Worm (Caenorhabditis elegans) whole organism, L4 larva: ENCODE data around the gene epn-1.
A peak's percentile ranks its signal among the peaks of the same experiment; 100 is the strongest.

ENCODE experiments used
- F26F4.8 ChIP-seq: fragments of 200-800 bp; sonication (Bioruptor generic); conservative IDR thresholded peaks from 2 replicates; pipeline ENCODE4 v1.3.6; 2022; ENCODE audit warnings: missing genetic modification characterization, missing compliant biosample characterization
- F37D6.2 ChIP-seq: sonication (generic microtip); optimal IDR thresholded peaks from 2 replicates; lab custom pipeline; 2016; ENCODE audit warnings: mild to moderate bottlenecking, missing genetic modification characterization, missing compliant biosample characterization
- aha-1 ChIP-seq: fragments of 150-350 bp; peaks from one replicate; lab custom pipeline; 2014; ENCODE audit warnings: missing biosample characterization, missing genetic modification characterization
- ama-1 ChIP-seq: fragments of 150-350 bp; optimal IDR thresholded peaks from 2 replicates; lab custom pipeline; 2014; ENCODE audit warnings: inconsistent platforms, mixed read lengths
- arid-1 ChIP-seq: fragments of 200-800 bp; sonication (Bioruptor generic); conservative IDR thresholded peaks from 2 replicates; pipeline ENCODE4 v1.3.6; 2022; ENCODE audit warnings: missing genetic modification reagents, missing genetic modification characterization, missing compliant biosample characterization
- ceh-20 ChIP-seq: fragments of 200-800 bp; sonication (Bioruptor generic); IDR thresholded peaks from 2 replicates; pipeline ENCODE4 v1.3.6; 2022; ENCODE audit warnings: missing genetic modification reagents, missing genetic modification characterization, missing compliant biosample characterization
- ceh-32 ChIP-seq: sonication (generic microtip); optimal IDR thresholded peaks from 2 replicates; lab custom pipeline; 2016; ENCODE audit warnings: mild to moderate bottlenecking, missing genetic modification characterization, missing compliant biosample characterization; ENCODE audit not compliant: poor library complexity
- ctbp-1 ChIP-seq: fragments of 200-800 bp; sonication (Bioruptor generic); IDR thresholded peaks from 2 replicates; pipeline ENCODE4 v1.3.6; 2022; ENCODE audit warnings: missing genetic modification reagents, missing genetic modification characterization, missing compliant biosample characterization
- daf-16 ChIP-seq, 3 experiments: sonication (generic microtip); optimal IDR thresholded peaks; 2 replicates each; lab custom pipeline; 2016 to 2017; ENCODE audit warnings: missing genetic modification characterization in 3 of 3, missing genetic modification reagents in 3 of 3, mild to moderate bottlenecking in 2 of 3, missing compliant biosample characterization in 2 of 3, missing biosample characterization in 1 of 3, moderate library complexity in 1 of 3
- dmd-6 ChIP-seq: fragments of 200-800 bp; sonication (Bioruptor generic); IDR thresholded peaks from 2 replicates; pipeline ENCODE4 v1.3.6; 2022; ENCODE audit warnings: missing genetic modification reagents, missing genetic modification characterization, missing compliant biosample characterization
- dpl-1 ChIP-seq: fragments of 150-350 bp; optimal IDR thresholded peaks from 2 replicates; lab custom pipeline; 2014; ENCODE audit warnings: missing biosample characterization, missing genetic modification reagents, missing genetic modification characterization
- dve-1 ChIP-seq: sonication (generic microtip); optimal IDR thresholded peaks from 2 replicates; lab custom pipeline; 2017; ENCODE audit warnings: antibody characterized with exemption, mild to moderate bottlenecking, missing genetic modification characterization, missing compliant biosample characterization; ENCODE audit not compliant: insufficient read depth
- egl-27 ChIP-seq: sonication (generic microtip); optimal IDR thresholded peaks from 3 replicates; lab custom pipeline; 2017; ENCODE audit warnings: missing biosample characterization, missing genetic modification reagents, missing genetic modification characterization
- hif-1 ChIP-seq, 2 experiments: sonication (generic microtip); optimal IDR thresholded peaks; 2 replicates each; lab custom pipeline; 2016 to 2017; ENCODE audit warnings: missing compliant biosample characterization in 2 of 2, missing genetic modification characterization in 2 of 2, missing genetic modification reagents in 2 of 2, missing genotype in 2 of 2, mild to moderate bottlenecking in 1 of 2
- hlh-11 ChIP-seq: fragments of 200-800 bp; sonication (Bioruptor generic); optimal IDR thresholded peaks from 2 replicates; lab custom pipeline; 2018; ENCODE audit warnings: mild to moderate bottlenecking, missing genetic modification characterization, missing compliant biosample characterization
- hlh-30 ChIP-seq: sonication (generic microtip); optimal IDR thresholded peaks from 2 replicates; lab custom pipeline; 2017; ENCODE audit warnings: antibody characterized with exemption, mild to moderate bottlenecking, missing genetic modification characterization, missing compliant biosample characterization; ENCODE audit not compliant: insufficient read depth
- hmg-1.1 ChIP-seq: fragments of 200-800 bp; sonication (Bioruptor generic); IDR thresholded peaks from 2 replicates; pipeline ENCODE4 v1.3.6; 2022; ENCODE audit warnings: missing genetic modification reagents, missing genetic modification characterization, missing compliant biosample characterization
- lin-1 ChIP-seq: fragments of 200-800 bp; sonication (Bioruptor generic); IDR thresholded peaks from 2 replicates; pipeline ENCODE4 v1.3.6; 2022; ENCODE audit warnings: missing genetic modification reagents, missing genetic modification characterization, missing compliant biosample characterization
- lin-13 ChIP-seq: fragments of 150-350 bp; optimal IDR thresholded peaks from 2 replicates; lab custom pipeline; 2014; ENCODE audit warnings: missing biosample characterization, missing genetic modification reagents, missing genetic modification characterization
- lin-15B ChIP-seq: fragments of 150-350 bp; sonication (generic microtip); optimal IDR thresholded peaks from 3 replicates; lab custom pipeline; 2014; ENCODE audit warnings: missing biosample characterization, missing genetic modification characterization
- lin-39 ChIP-seq: fragments of 150-350 bp; optimal IDR thresholded peaks from 2 replicates; lab custom pipeline; 2014; ENCODE audit warnings: missing biosample characterization, missing genetic modification reagents, missing genetic modification characterization
- lsy-2 ChIP-seq, 2 experiments: fragments of 150-350 bp in 1 of 2; sonication (generic microtip) in 1 of 2; optimal IDR thresholded peaks; 2 replicates each; lab custom pipeline; 2014 to 2017; ENCODE audit warnings: missing biosample characterization in 2 of 2, missing genetic modification characterization in 2 of 2
- madf-9 ChIP-seq: fragments of 200-800 bp; sonication (Bioruptor generic); conservative IDR thresholded peaks from 2 replicates; pipeline ENCODE4 v1.3.6; 2022; ENCODE audit warnings: missing genetic modification reagents, missing genetic modification characterization, missing compliant biosample characterization
- mdl-1 ChIP-seq, 2 experiments: fragments of 150-350 bp in 1 of 2; sonication (generic microtip) in 1 of 2; optimal IDR thresholded peaks; 2 replicates each; lab custom pipeline; 2014 to 2017; ENCODE audit warnings: missing biosample characterization in 2 of 2, missing genetic modification characterization in 2 of 2
- mdt-29 ChIP-seq: fragments of 200-800 bp; sonication (Bioruptor generic); IDR thresholded peaks from 2 replicates; pipeline ENCODE4 v1.3.6; 2022; ENCODE audit warnings: missing genetic modification reagents, missing genetic modification characterization, missing compliant biosample characterization
- mep-1 ChIP-seq: fragments of 150-350 bp; sonication (generic microtip); optimal IDR thresholded peaks from 3 replicates; lab custom pipeline; 2014; ENCODE audit warnings: missing biosample characterization, missing genetic modification characterization
- mxl-3 ChIP-seq: fragments of 200-800 bp; sonication (Bioruptor generic); optimal IDR thresholded peaks from 2 replicates; lab custom pipeline; 2018; ENCODE audit warnings: mild to moderate bottlenecking, missing genetic modification characterization, missing compliant biosample characterization
- nhr-11 ChIP-seq: fragments of 150-350 bp; optimal IDR thresholded peaks from 2 replicates; lab custom pipeline; 2014; ENCODE audit warnings: missing biosample characterization, missing genetic modification characterization
- nhr-25 ChIP-seq: sonication (generic microtip); optimal IDR thresholded peaks from 2 replicates; lab custom pipeline; 2017; ENCODE audit warnings: missing genetic modification characterization, mild to moderate bottlenecking, missing compliant biosample characterization, antibody characterized with exemption, moderate library complexity, borderline replicate concordance; ENCODE audit not compliant: insufficient read depth
- nhr-28 ChIP-seq: fragments of 150-350 bp; optimal IDR thresholded peaks from 2 replicates; lab custom pipeline; 2014; ENCODE audit warnings: missing biosample characterization, missing genetic modification characterization
- nhr-42 ChIP-seq: fragments of 200-800 bp; sonication (Bioruptor generic); IDR thresholded peaks from 2 replicates; pipeline ENCODE4 v1.3.6; 2022; ENCODE audit warnings: missing genetic modification characterization, missing compliant biosample characterization
- nhr-48 ChIP-seq: sonication (generic microtip); optimal IDR thresholded peaks from 2 replicates; lab custom pipeline; 2016; ENCODE audit warnings: mild to moderate bottlenecking, missing genetic modification characterization, missing compliant biosample characterization
- nhr-6 ChIP-seq: fragments of 150-350 bp; optimal IDR thresholded peaks from 2 replicates; lab custom pipeline; 2014; ENCODE audit warnings: missing biosample characterization, missing genetic modification characterization
- nhr-77 ChIP-seq: fragments of 150-350 bp; optimal IDR thresholded peaks from 2 replicates; lab custom pipeline; 2014; ENCODE audit warnings: missing biosample characterization, missing genetic modification characterization
- pqm-1 ChIP-seq: sonication (generic microtip); optimal IDR thresholded peaks from 2 replicates; lab custom pipeline; 2017; ENCODE audit warnings: missing biosample characterization, missing genetic modification characterization
- rbr-2 ChIP-seq: sonication (generic microtip); optimal IDR thresholded peaks from 2 replicates; lab custom pipeline; 2016; ENCODE audit warnings: missing genotype, missing genetic modification characterization, missing compliant biosample characterization
- snpc-1.2 ChIP-seq: fragments of 200-800 bp; sonication (Bioruptor generic); IDR thresholded peaks from 2 replicates; pipeline ENCODE4 v1.3.6; 2022; ENCODE audit warnings: missing genetic modification reagents, missing genetic modification characterization, missing compliant biosample characterization
- snpc-4 ChIP-seq: fragments of 150-350 bp; optimal IDR thresholded peaks from 2 replicates; lab custom pipeline; 2014; ENCODE audit warnings: missing biosample characterization, missing genetic modification characterization
- spr-1 ChIP-seq: sonication (generic microtip); optimal IDR thresholded peaks from 2 replicates; lab custom pipeline; 2016; ENCODE audit warnings: mild to moderate bottlenecking, missing genetic modification characterization, missing compliant biosample characterization
- tra-1 ChIP-seq: fragments of 200-800 bp; sonication (Bioruptor generic); IDR thresholded peaks from 2 replicates; pipeline ENCODE4 v1.3.6; 2022; ENCODE audit warnings: missing genetic modification reagents, missing genetic modification characterization, missing compliant biosample characterization
- unc-39 ChIP-seq: sonication (generic microtip); optimal IDR thresholded peaks from 2 replicates; lab custom pipeline; 2017; ENCODE audit warnings: missing biosample characterization, missing genetic modification characterization
- unc-62 ChIP-seq, 3 experiments: fragments of 150-350 bp in 1 of 3; sonication (generic microtip); optimal IDR thresholded peaks in 2 of 3; peaks in 1 of 3; 1 replicate in 1 of 3; 2 replicates in 2 of 3; lab custom pipeline; 2014 to 2017; ENCODE audit warnings: missing biosample characterization in 3 of 3, missing genetic modification characterization in 3 of 3, missing genetic modification reagents in 3 of 3, missing genotype in 1 of 3
- ztf-7 ChIP-seq: fragments of 150-350 bp; optimal IDR thresholded peaks from 2 replicates; lab custom pipeline; 2014; ENCODE audit warnings: missing biosample characterization, missing genetic modification characterization

epn-1 gene

DNA sequence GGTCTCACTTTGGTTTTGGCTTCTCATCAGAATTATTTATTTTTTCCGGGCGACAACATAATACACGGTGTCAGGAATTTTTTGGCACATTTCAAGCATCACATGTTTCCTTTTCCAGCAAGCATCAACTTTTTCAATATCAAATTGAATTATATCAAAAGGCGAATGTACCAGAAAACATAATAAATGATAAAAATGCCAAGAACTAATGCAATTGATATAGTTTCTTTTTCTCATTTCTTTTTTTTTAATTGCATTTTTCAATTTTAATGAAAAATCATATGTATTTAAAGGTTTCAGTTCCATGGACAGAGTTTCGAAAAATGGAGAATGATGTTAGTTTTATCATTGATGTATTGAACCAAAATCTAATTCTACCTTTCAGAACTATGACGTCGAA is 13.2 kb upstream of the epn-1 start, which contains the start of gene dpf-2:
dpf-2 (plus strand) TSS at position 301 of the 400 bp plus-strand sequence.
- no peak for TF ChIP-seq unc-39 (tag; lab: Kevin White, UChicago)
- peak; percentile 10 for TF ChIP-seq aha-1 (tag; lab: Kevin White, UChicago)
- TF ChIP-seq, all 104 proteins: peak for 1

DNA sequence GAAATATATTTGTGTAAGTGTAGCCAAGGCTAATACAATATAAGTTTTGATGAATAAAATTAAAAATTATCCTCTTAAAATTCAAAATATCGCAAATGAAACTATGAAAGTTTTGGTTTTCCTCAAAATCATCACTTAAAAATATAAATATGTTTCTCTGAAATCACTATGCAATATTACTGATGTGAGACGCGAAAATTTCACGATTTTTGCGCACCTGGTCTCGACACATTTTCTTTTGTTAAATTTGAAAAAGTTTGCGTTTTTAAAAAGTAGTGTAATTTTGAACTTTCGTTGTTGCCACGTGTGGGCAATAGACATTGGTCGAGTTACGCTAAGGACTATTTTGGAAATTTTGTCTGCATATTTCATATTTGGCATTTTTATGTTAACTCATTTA is 10.5 kb upstream of the epn-1 start:
- TF ChIP-seq unc-62 (GFP tag; optimal IDR thresholded peaks at IDR 0.05 in 1 of 2; lab: Kevin White, UChicago) (peak in 1 of 2 experiments; percentile 4), unc-62 (tag; optimal IDR thresholded peaks at IDR 0.05; lab: Kevin White, UChicago) (no peak), dve-1 (tag; lab: Kevin White, UChicago) (no peak), aha-1 (tag; lab: Kevin White, UChicago) (peak; percentile 96)

ce11 chrX:14824490-14825050 is 6.3 kb upstream of the epn-1 start, which contains the start of gene mbk-1:
TSS of gene mbk-1 (minus strand) at chrX:14824540.
- peak; percentile 75 for TF ChIP-seq lin-1 (GFP tag; lab: Robert Waterston, UW)
- peak; percentile 37 for TF ChIP-seq ztf-7 (tag; lab: Kevin White, UChicago)
- no peak for TF ChIP-seq snpc-1.2 (GFP tag; lab: Robert Waterston, UW)
- TF ChIP-seq ceh-32: no peak
- peak; percentile 33 for TF ChIP-seq dpl-1 (GFP tag; lab: Kevin White, UChicago)
- peak; percentile 49 to 90 for TF ChIP-seq mdl-1 (tag; optimal IDR thresholded peaks at IDR 0.05; lab: Kevin White, UChicago)
- TF ChIP-seq F26F4.8 (GFP tag; lab: Robert Waterston, UW): no peak
- no peak for TF ChIP-seq aha-1 (tag; lab: Kevin White, UChicago)
- peak; percentile 75 for TF ChIP-seq mxl-3 (GFP tag; lab: Kevin White, UChicago)
- peak; percentile 5 for TF ChIP-seq F37D6.2 (tag; lab: Kevin White, UChicago)
- TF ChIP-seq lsy-2 (tag; optimal IDR thresholded peaks at IDR 0.05; lab: Kevin White, UChicago): peak in 1 of 2 experiments; percentile 76
- TF ChIP-seq mep-1: peak; percentile 86
- TF ChIP-seq nhr-48 (tag; lab: Kevin White, UChicago): peak; percentile 46
- 0 out of 2 replicates have a peak, but pooled peaks have one; percentile 9 for TF ChIP-seq madf-9 (GFP tag; lab: Robert Waterston, UW)
- TF ChIP-seq lin-13 (GFP tag; lab: Kevin White, UChicago): peak; percentile 17
- TF ChIP-seq pqm-1 (tag; lab: Kevin White, UChicago): peak; percentile 5
- peak; percentile 98 for TF ChIP-seq hlh-30 (tag; lab: Kevin White, UChicago)
- peak; percentile 6 for TF ChIP-seq nhr-6 (tag; lab: Kevin White, UChicago)
- peak; percentile 52; the same call in 1 of the 2 replicates for TF ChIP-seq arid-1 (GFP tag; lab: Robert Waterston, UW)
- no peak for TF ChIP-seq lin-39 (tag; lab: Kevin White, UChicago)
- no peak for TF ChIP-seq ama-1 (lab: Kevin White, UChicago)
- TF ChIP-seq mdt-29 (GFP tag; lab: Robert Waterston, UW): no peak
- peak in 1 of 2 experiments; percentile 27 for TF ChIP-seq hif-1 (tag; optimal IDR thresholded peaks at IDR 0.05; lab: Kevin White, UChicago)
- 0 out of 2 replicates have a peak, but pooled peaks have one; percentile 26 for TF ChIP-seq ctbp-1 (GFP tag; lab: Robert Waterston, UW)
- TF ChIP-seq dve-1 (tag; lab: Kevin White, UChicago): peak; percentile 85
- TF ChIP-seq snpc-4: no peak
- peak; percentile 70; the same call in 1 of the 2 replicates for TF ChIP-seq ceh-20 (GFP tag; lab: Robert Waterston, UW)
- TF ChIP-seq daf-16 (GFP tag; optimal IDR thresholded peaks at IDR 0.05; lab: Kevin White, UChicago): no peak
- TF ChIP-seq daf-16 (tag; optimal IDR thresholded peaks at IDR 0.05; lab: Kevin White, UChicago): peak; percentile 76
- TF ChIP-seq nhr-28 (tag; lab: Kevin White, UChicago): peak; percentile 91
- TF ChIP-seq dmd-6 (GFP tag; lab: Robert Waterston, UW): peak; percentile 75
- 0 out of 2 replicates have a peak, but pooled peaks have one; percentile 56 for TF ChIP-seq nhr-42 (GFP tag; lab: Robert Waterston, UW)
- TF ChIP-seq spr-1: peak; percentile 1
- TF ChIP-seq nhr-25 (tag; lab: Kevin White, UChicago): peak; percentile 36
- no peak for TF ChIP-seq lin-15B (tag; lab: Kevin White, UChicago)
- TF ChIP-seq nhr-77 (tag; lab: Kevin White, UChicago): peak; percentile 76
- TF ChIP-seq unc-62 (GFP tag; optimal IDR thresholded peaks at IDR 0.05 in 1 of 2; lab: Kevin White, UChicago): peak in 1 of 2 experiments; percentile 50
- no peak for TF ChIP-seq unc-62 (tag; optimal IDR thresholded peaks at IDR 0.05; lab: Kevin White, UChicago)
- 0 out of 2 replicates have a peak, but pooled peaks have one; percentile 8 for TF ChIP-seq tra-1
- TF ChIP-seq rbr-2 (tag; lab: Kevin White, UChicago): peak; percentile 51
- no peak for TF ChIP-seq egl-27 (tag; lab: Kevin White, UChicago)
- peak; percentile 58 for TF ChIP-seq nhr-11 (tag; lab: Kevin White, UChicago)
- peak; percentile 80 for TF ChIP-seq hmg-1.1 (GFP tag; lab: Robert Waterston, UW)
- TF ChIP-seq hlh-11 (tag; lab: Kevin White, UChicago): peak; percentile 93
